Fruit fly (Drosophila melanogaster): ENCODE measurements around the gene CG15014.

CG15014 gene

dm6 chr3L:4304244-4304959, 17.7 kb downstream of the CG15014 start:
- TF ChIP-seq CG7101 (tag; optimal IDR thresholded peaks at IDR 0.05) (no peak), Hr96 (GFP tag; optimal IDR thresholded peaks at IDR 0.05) (no peak), CG11617 (GFP tag; optimal IDR thresholded peaks at IDR 0.05) (no peak), CG14711 (tag; optimal IDR thresholded peaks at IDR 0.05) (no peak), cic (GFP tag; optimal IDR thresholded peaks at IDR 0.05) (no peak), Clk (GFP tag; optimal IDR thresholded peaks at IDR 0.05) (no peak), cnc (optimal IDR thresholded peaks at IDR 0.05) (no peak), bab1 (GFP tag; optimal IDR thresholded peaks at IDR 0.05) (no peak), CG12768 (GFP tag; optimal IDR thresholded peaks at IDR 0.05) (no peak), toe (GFP tag; optimal IDR thresholded peaks at IDR 0.05) (no peak), CG5204 (GFP tag; optimal IDR thresholded peaks at IDR 0.05) (no peak)

- TF ChIP-seq CG7045 (GFP tag; optimal IDR thresholded peaks at IDR 0.05) (no peak), bab1 (GFP tag; optimal IDR thresholded peaks at IDR 0.05) (no peak), CG1620 (GFP tag; optimal IDR thresholded peaks at IDR 0.05) (no peak), Mnt (GFP tag; optimal IDR thresholded peaks at IDR 0.05) (no peak), CG12768 (GFP tag; optimal IDR thresholded peaks at IDR 0.05) (no peak), cic (GFP tag; optimal IDR thresholded peaks at IDR 0.05) (no peak), CG5204 (GFP tag; optimal IDR thresholded peaks at IDR 0.05) (no peak), toe (GFP tag; optimal IDR thresholded peaks at IDR 0.05) (no peak), cnc (optimal IDR thresholded peaks at IDR 0.05) (no peak), kay (GFP tag; ENCODE audit: borderline replicate concordance) (no peak), CG7101 (tag; optimal IDR thresholded peaks at IDR 0.05) (no peak), ovo (GFP tag; optimal IDR thresholded peaks at IDR 0.05) (no peak), Crg-1 (GFP tag; optimal IDR thresholded peaks at IDR 0.05) (no peak), pad (GFP tag; optimal IDR thresholded peaks at IDR 0.05) (no peak), tj (GFP tag; optimal IDR thresholded peaks at IDR 0.05) (no peak)
Measured at dm6 chr3L:4302088-4302487, 20.0 kb downstream of the CG15014 start.

dm6 chr3L:4296760-4297159, 25.3 kb downstream of the CG15014 start:
- TF ChIP-seq Hr96 (GFP tag; optimal IDR thresholded peaks at IDR 0.05) (no peak), cnc (optimal IDR thresholded peaks at IDR 0.05) (no peak), CG11617 (GFP tag; optimal IDR thresholded peaks at IDR 0.05) (no peak), tj (GFP tag; optimal IDR thresholded peaks at IDR 0.05) (no peak), cic (GFP tag; optimal IDR thresholded peaks at IDR 0.05) (no peak), CG12768 (GFP tag; optimal IDR thresholded peaks at IDR 0.05) (no peak), CG33017 (tag; optimal IDR thresholded peaks at IDR 0.05) (no peak), Clk (GFP tag; optimal IDR thresholded peaks at IDR 0.05) (no peak), CG5204 (GFP tag; optimal IDR thresholded peaks at IDR 0.05) (no peak), CG14711 (tag; optimal IDR thresholded peaks at IDR 0.05) (no peak)

dm6 chr3L:4293711-4294110, 28.3 kb downstream of the CG15014 start:
- TF ChIP-seq CG7101 (tag; optimal IDR thresholded peaks at IDR 0.05) (peak; percentile 26), CG11617 (GFP tag; optimal IDR thresholded peaks at IDR 0.05) (peak; percentile 10), CG33017 (tag; optimal IDR thresholded peaks at IDR 0.05) (peak; percentile 54), Hr96 (GFP tag; optimal IDR thresholded peaks at IDR 0.05) (no peak), cic (GFP tag; optimal IDR thresholded peaks at IDR 0.05) (peak; percentile 39)

dm6 chr3L:4293304-4293703, 28.8 kb downstream of the CG15014 start:
- no peak for TF ChIP-seq CG33017 (tag; optimal IDR thresholded peaks at IDR 0.05)
- no peak for TF ChIP-seq CG5204 (GFP tag; optimal IDR thresholded peaks at IDR 0.05)
- no peak for TF ChIP-seq CG12768 (GFP tag; optimal IDR thresholded peaks at IDR 0.05)
- no peak for TF ChIP-seq cic (GFP tag; optimal IDR thresholded peaks at IDR 0.05)
- TF ChIP-seq Hr96 (GFP tag; optimal IDR thresholded peaks at IDR 0.05) = no peak
- no peak for TF ChIP-seq tj (GFP tag; optimal IDR thresholded peaks at IDR 0.05)
- TF ChIP-seq Mnt (GFP tag; optimal IDR thresholded peaks at IDR 0.05) = no peak
- no peak for TF ChIP-seq cnc (optimal IDR thresholded peaks at IDR 0.05)
- no peak for TF ChIP-seq bab1 (GFP tag; optimal IDR thresholded peaks at IDR 0.05)
- no peak for TF ChIP-seq Crg-1 (GFP tag; optimal IDR thresholded peaks at IDR 0.05)
- no peak for TF ChIP-seq CG7101 (tag; optimal IDR thresholded peaks at IDR 0.05)
- TF ChIP-seq kay (GFP tag; ENCODE audit: borderline replicate concordance) = no peak

- no peak for TF ChIP-seq CG12768 (GFP tag; optimal IDR thresholded peaks at IDR 0.05)
- peak; percentile 4 for TF ChIP-seq pad (GFP tag; optimal IDR thresholded peaks at IDR 0.05)
- no peak for TF ChIP-seq Crg-1 (GFP tag; optimal IDR thresholded peaks at IDR 0.05)
- no peak for TF ChIP-seq cnc (optimal IDR thresholded peaks at IDR 0.05)
- peak; percentile 24 for TF ChIP-seq CG1620 (GFP tag; optimal IDR thresholded peaks at IDR 0.05)
- no peak for TF ChIP-seq toe (GFP tag; optimal IDR thresholded peaks at IDR 0.05)
- no peak for TF ChIP-seq cic (GFP tag; optimal IDR thresholded peaks at IDR 0.05)
- TF ChIP-seq Hr96 (GFP tag; optimal IDR thresholded peaks at IDR 0.05) = no peak
- peak; percentile 73 for TF ChIP-seq Mnt (GFP tag; optimal IDR thresholded peaks at IDR 0.05)
- TF ChIP-seq ovo (GFP tag; optimal IDR thresholded peaks at IDR 0.05) = no peak
- no peak for TF ChIP-seq Clk (GFP tag; optimal IDR thresholded peaks at IDR 0.05)
- TF ChIP-seq kay (GFP tag; ENCODE audit: borderline replicate concordance) = no peak
- peak; percentile 100 for TF ChIP-seq CG14711 (tag; optimal IDR thresholded peaks at IDR 0.05)
- no peak for TF ChIP-seq CG7045 (GFP tag; optimal IDR thresholded peaks at IDR 0.05)
- peak; percentile 12 for TF ChIP-seq bab1 (GFP tag; optimal IDR thresholded peaks at IDR 0.05)
- TF ChIP-seq CG33017 (tag; optimal IDR thresholded peaks at IDR 0.05) = no peak
- TF ChIP-seq CG5204 (GFP tag; optimal IDR thresholded peaks at IDR 0.05) = no peak
- peak; percentile 17 for TF ChIP-seq tj (GFP tag; optimal IDR thresholded peaks at IDR 0.05)
- no peak for TF ChIP-seq CG11617 (GFP tag; optimal IDR thresholded peaks at IDR 0.05)
- peak; percentile 8 for TF ChIP-seq CG7101 (tag; optimal IDR thresholded peaks at IDR 0.05)
Measured at dm6 chr3L:4292120-4292697, 29.9 kb downstream of the CG15014 start, which contains the start of the genes CG15012 and Fdx2. CG15012 (minus strand) TSS chr3L:4292246. Fdx2 (plus strand) TSS chr3L:4292482.
